Fruit fly (Drosophila melanogaster): Measurements from ENCODE around the gene Sas-4.

DNA sequence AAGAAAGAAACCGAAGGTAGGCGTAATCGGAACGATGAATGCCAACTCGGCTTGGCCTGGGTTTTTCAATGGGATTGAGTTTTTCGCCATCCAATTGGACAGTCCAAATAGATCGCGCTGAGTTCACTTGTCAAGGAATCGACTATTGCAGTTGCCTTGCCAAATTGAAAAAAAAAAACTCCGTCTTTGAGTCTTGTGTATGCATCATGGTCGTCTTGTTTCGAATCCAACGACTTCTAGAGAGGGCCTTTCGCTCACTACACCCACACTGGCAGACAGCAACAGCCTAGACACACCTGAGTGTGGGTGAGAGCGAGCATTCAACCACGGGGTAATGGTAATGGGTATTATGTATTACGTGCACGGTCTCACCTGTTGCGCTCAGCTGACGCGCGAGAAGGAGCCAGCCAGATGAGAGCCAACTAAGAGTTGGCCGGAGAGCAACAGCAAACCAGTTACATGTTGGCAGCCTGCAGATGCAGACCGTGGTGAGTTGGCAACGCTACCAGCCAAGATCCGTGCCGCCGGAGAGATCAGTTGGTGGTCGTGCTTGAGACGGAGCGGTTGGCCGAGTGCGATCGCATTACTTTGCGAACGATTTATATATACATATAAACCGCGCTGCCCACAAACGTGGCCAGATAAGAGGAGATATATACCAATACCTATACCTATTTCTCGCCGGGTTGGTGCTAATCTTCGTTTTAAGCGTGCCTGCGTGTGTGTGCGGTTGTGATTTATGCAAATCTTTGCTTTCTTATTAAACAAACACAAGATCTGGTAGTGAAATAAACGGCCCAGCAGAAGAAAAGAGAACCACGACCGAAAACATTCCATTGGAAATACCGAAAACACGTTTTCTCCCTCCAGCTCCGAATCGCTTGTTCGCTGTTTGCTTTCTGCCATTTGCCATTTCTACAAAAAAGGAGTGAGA is 11.5 kb downstream of the Sas-4 start, which contains the start of gene sas:
- TF ChIP-seq insv (optimal IDR thresholded peaks at IDR 0.05) (no peak), h (optimal IDR thresholded peaks at IDR 0.05) (no peak)

Data from Kc167 (cell line).